Fruit fly (Drosophila melanogaster): ENCODE data around the gene Tom.
A peak's percentile ranks its signal among the peaks of the same experiment; 100 is the strongest.

Gene Tom

dm6 chr3L:14967691-14968538 lies 1.2 kb upstream of the Tom start:
- no peak for TF ChIP-seq CG8478 (optimal IDR thresholded peaks at IDR 0.05)
- TF ChIP-seq CTCF (optimal IDR thresholded peaks at IDR 0.05), result no peak

- TF ChIP-seq CTCF (optimal IDR thresholded peaks at IDR 0.05) (no peak), CG8478 (optimal IDR thresholded peaks at IDR 0.05) (no peak)
These were observed 591 bp upstream of the Tom start for dm6 chr3L:14968553-14968952.

- TF ChIP-seq CG8478 (optimal IDR thresholded peaks at IDR 0.05) (no peak), CTCF (optimal IDR thresholded peaks at IDR 0.05) (no peak)
These were observed 1.1 kb downstream of the Tom start for dm6 chr3L:14970213-14970612.

dm6 chr3L:14971893-14972624 lies 2.9 kb downstream of the Tom start:
- TF ChIP-seq CTCF (optimal IDR thresholded peaks at IDR 0.05), result no peak
- TF ChIP-seq CG8478 (optimal IDR thresholded peaks at IDR 0.05), result no peak

dm6 chr3L:14972625-14973250 lies 3.6 kb downstream of the Tom start, which contains the start of gene Brd:
Brd (plus strand) TSS chr3L:14972667.
- TF ChIP-seq CG8478 (optimal IDR thresholded peaks at IDR 0.05) (no peak), CTCF (optimal IDR thresholded peaks at IDR 0.05) (no peak)

- TF ChIP-seq CG8478 (optimal IDR thresholded peaks at IDR 0.05), result no peak
- no peak for TF ChIP-seq CTCF (optimal IDR thresholded peaks at IDR 0.05)
These were observed 4.1 kb downstream of the Tom start for dm6 chr3L:14973251-14973625.

- TF ChIP-seq CTCF (optimal IDR thresholded peaks at IDR 0.05), result no peak
These were observed 5.4 kb downstream of the Tom start, which contains the start of gene Ocho for dm6 chr3L:14974513-14974912. Ocho (plus strand) TSS chr3L:14974848.

dm6 chr3L:14974952-14975351 lies 5.8 kb downstream of the Tom start:
- TF ChIP-seq CG8478 (optimal IDR thresholded peaks at IDR 0.05), result no peak
- TF ChIP-seq CTCF (optimal IDR thresholded peaks at IDR 0.05), result no peak

dm6 chr3L:14976026-14976425 lies 6.9 kb downstream of the Tom start:
- TF ChIP-seq CTCF (optimal IDR thresholded peaks at IDR 0.05) (no peak), CG8478 (optimal IDR thresholded peaks at IDR 0.05) (no peak)

- TF ChIP-seq CG8478 (optimal IDR thresholded peaks at IDR 0.05) (no peak), CTCF (optimal IDR thresholded peaks at IDR 0.05) (no peak)
These were observed 8.7 kb downstream of the Tom start for dm6 chr3L:14977536-14978495.

dm6 chr3L:14978496-14978894 lies 9.4 kb downstream of the Tom start:
- no peak for TF ChIP-seq CG8478 (optimal IDR thresholded peaks at IDR 0.05)
- TF ChIP-seq CTCF (optimal IDR thresholded peaks at IDR 0.05), result no peak

dm6 chr3L:14979332-14979731 lies 10.2 kb downstream of the Tom start, which contains the start of gene CG3349:
CG3349 (plus strand) TSS chr3L:14979620.
- TF ChIP-seq CTCF (optimal IDR thresholded peaks at IDR 0.05), result no peak
- no peak for TF ChIP-seq CG8478 (optimal IDR thresholded peaks at IDR 0.05)

dm6 chr3L:14980038-14980437 lies 10.9 kb downstream of the Tom start:
- TF ChIP-seq CTCF (optimal IDR thresholded peaks at IDR 0.05) (no peak), CG8478 (optimal IDR thresholded peaks at IDR 0.05) (no peak)

dm6 chr3L:14982675-14983084 lies 13.5 kb downstream of the Tom start, which contains the start of gene CG5114:
CG5114 (plus strand) TSS chr3L:14982835.
- peak; percentile 5 to 36 for TF ChIP-seq CTCF (optimal IDR thresholded peaks at IDR 0.05)
- no peak for TF ChIP-seq CG8478 (optimal IDR thresholded peaks at IDR 0.05)
